Worm (Caenorhabditis elegans) whole organism, L4 larva: ENCODE results near the gene lin-13.

Source experiments
- F10B5.3 ChIP-seq: sonication (generic microtip); optimal IDR thresholded peaks from 2 replicates; lab custom pipeline; 2016; ENCODE audit warnings: mild to moderate bottlenecking, missing genetic modification characterization, missing compliant biosample characterization
- F26F4.8 ChIP-seq: fragments of 200-800 bp; sonication (Bioruptor generic); conservative IDR thresholded peaks from 2 replicates; pipeline ENCODE4 v1.3.6; 2022; ENCODE audit warnings: missing genetic modification characterization, missing compliant biosample characterization
- F37D6.2 ChIP-seq: sonication (generic microtip); optimal IDR thresholded peaks from 2 replicates; lab custom pipeline; 2016; ENCODE audit warnings: mild to moderate bottlenecking, missing genetic modification characterization, missing compliant biosample characterization
- R02D3.7 ChIP-seq: fragments of 150-350 bp; sonication (generic microtip); optimal IDR thresholded peaks from 3 replicates; lab custom pipeline; 2014; ENCODE audit warnings: missing biosample characterization, missing genetic modification characterization
- T20F7.1 ChIP-seq: fragments of 200-800 bp; sonication (Bioruptor generic); optimal IDR thresholded peaks from 2 replicates; lab custom pipeline; 2018; ENCODE audit warnings: mild to moderate bottlenecking, missing genetic modification characterization, missing compliant biosample characterization
- Y105C5A.15 ChIP-seq: fragments of 200-800 bp; sonication (Bioruptor generic); IDR thresholded peaks from 2 replicates; pipeline ENCODE4 v1.3.6; 2022; ENCODE audit warnings: missing genetic modification characterization, missing compliant biosample characterization
- ZK546.5 ChIP-seq, 2 experiments: sonication (generic microtip); optimal IDR thresholded peaks; 2 replicates each; lab custom pipeline; 2017; ENCODE audit warnings: missing biosample characterization in 2 of 2, missing genetic modification characterization in 2 of 2
- arid-1 ChIP-seq: fragments of 200-800 bp; sonication (Bioruptor generic); conservative IDR thresholded peaks from 2 replicates; pipeline ENCODE4 v1.3.6; 2022; ENCODE audit warnings: missing genetic modification reagents, missing genetic modification characterization, missing compliant biosample characterization
- attf-4 ChIP-seq: sonication (generic microtip); optimal IDR thresholded peaks from 3 replicates; lab custom pipeline; 2017; ENCODE audit warnings: missing biosample characterization, missing genetic modification characterization
- ceh-44 ChIP-seq: fragments of 200-800 bp; sonication (Bioruptor generic); IDR thresholded peaks from 2 replicates; pipeline ENCODE4 v1.3.6; 2022; ENCODE audit warnings: missing genetic modification reagents, missing genetic modification characterization, missing compliant biosample characterization
- cey-2 ChIP-seq: sonication (generic microtip); optimal IDR thresholded peaks from 3 replicates; lab custom pipeline; 2017; ENCODE audit warnings: missing genetic modification characterization, mild to moderate bottlenecking, missing compliant biosample characterization, antibody characterized with exemption, borderline replicate concordance; ENCODE audit not compliant: insufficient read depth
- ctbp-1 ChIP-seq: fragments of 200-800 bp; sonication (Bioruptor generic); IDR thresholded peaks from 2 replicates; pipeline ENCODE4 v1.3.6; 2022; ENCODE audit warnings: missing genetic modification reagents, missing genetic modification characterization, missing compliant biosample characterization
- daf-8 ChIP-seq: fragments of 200-800 bp; sonication (Bioruptor generic); IDR thresholded peaks from 2 replicates; pipeline ENCODE4 v1.3.6; 2022; ENCODE audit warnings: missing genetic modification characterization, missing compliant biosample characterization
- dmd-6 ChIP-seq: fragments of 200-800 bp; sonication (Bioruptor generic); IDR thresholded peaks from 2 replicates; pipeline ENCODE4 v1.3.6; 2022; ENCODE audit warnings: missing genetic modification reagents, missing genetic modification characterization, missing compliant biosample characterization
- dve-1 ChIP-seq: sonication (generic microtip); optimal IDR thresholded peaks from 2 replicates; lab custom pipeline; 2017; ENCODE audit warnings: antibody characterized with exemption, mild to moderate bottlenecking, missing genetic modification characterization, missing compliant biosample characterization; ENCODE audit not compliant: insufficient read depth
- egl-43 ChIP-seq: fragments of 200-800 bp; sonication (Bioruptor generic); IDR thresholded peaks from 2 replicates; pipeline ENCODE4 v1.3.6; 2022; ENCODE audit warnings: missing genetic modification reagents, missing genetic modification characterization, missing compliant biosample characterization
- fkh-10 ChIP-seq: fragments of 150-350 bp; optimal IDR thresholded peaks from 2 replicates; lab custom pipeline; 2014; ENCODE audit warnings: missing biosample characterization, missing genetic modification reagents, missing genetic modification characterization
- hlh-11 ChIP-seq: fragments of 200-800 bp; sonication (Bioruptor generic); optimal IDR thresholded peaks from 2 replicates; lab custom pipeline; 2018; ENCODE audit warnings: mild to moderate bottlenecking, missing genetic modification characterization, missing compliant biosample characterization
- hlh-30 ChIP-seq: sonication (generic microtip); optimal IDR thresholded peaks from 2 replicates; lab custom pipeline; 2017; ENCODE audit warnings: antibody characterized with exemption, mild to moderate bottlenecking, missing genetic modification characterization, missing compliant biosample characterization; ENCODE audit not compliant: insufficient read depth
- hmg-1.1 ChIP-seq: fragments of 200-800 bp; sonication (Bioruptor generic); IDR thresholded peaks from 2 replicates; pipeline ENCODE4 v1.3.6; 2022; ENCODE audit warnings: missing genetic modification reagents, missing genetic modification characterization, missing compliant biosample characterization
- jun-1 ChIP-seq: fragments of 150-350 bp; optimal IDR thresholded peaks from 2 replicates; lab custom pipeline; 2014; ENCODE audit warnings: missing biosample characterization, missing genetic modification reagents, missing genetic modification characterization
- lin-13 ChIP-seq: fragments of 150-350 bp; optimal IDR thresholded peaks from 2 replicates; lab custom pipeline; 2014; ENCODE audit warnings: missing biosample characterization, missing genetic modification reagents, missing genetic modification characterization
- lin-38 ChIP-seq: fragments of 200-800 bp; sonication (Bioruptor generic); IDR thresholded peaks from 2 replicates; pipeline ENCODE4 v1.3.6; 2022; ENCODE audit warnings: missing genetic modification reagents, missing genetic modification characterization, missing compliant biosample characterization
- lsy-2 ChIP-seq, 2 experiments: fragments of 150-350 bp in 1 of 2; sonication (generic microtip) in 1 of 2; optimal IDR thresholded peaks; 2 replicates each; lab custom pipeline; 2014 to 2017; ENCODE audit warnings: missing biosample characterization in 2 of 2, missing genetic modification characterization in 2 of 2
- madf-5 ChIP-seq, 2 experiments: fragments of 200-800 bp; sonication (Bioruptor generic); IDR thresholded peaks; 2 replicates each; pipeline ENCODE4 v1.3.6; 2022; ENCODE audit warnings: missing compliant biosample characterization in 2 of 2, missing genetic modification characterization in 2 of 2
- mdl-1 ChIP-seq, 2 experiments: fragments of 150-350 bp in 1 of 2; sonication (generic microtip) in 1 of 2; optimal IDR thresholded peaks; 2 replicates each; lab custom pipeline; 2014 to 2017; ENCODE audit warnings: missing biosample characterization in 2 of 2, missing genetic modification characterization in 2 of 2
- mdt-29 ChIP-seq: fragments of 200-800 bp; sonication (Bioruptor generic); IDR thresholded peaks from 2 replicates; pipeline ENCODE4 v1.3.6; 2022; ENCODE audit warnings: missing genetic modification reagents, missing genetic modification characterization, missing compliant biosample characterization
- mxl-2 ChIP-seq: fragments of 200-800 bp; sonication (Bioruptor generic); conservative IDR thresholded peaks from 2 replicates; pipeline ENCODE4 v1.3.6; 2022; ENCODE audit warnings: missing genetic modification reagents, missing genetic modification characterization, missing compliant biosample characterization
- mxl-3 ChIP-seq: fragments of 200-800 bp; sonication (Bioruptor generic); optimal IDR thresholded peaks from 2 replicates; lab custom pipeline; 2018; ENCODE audit warnings: mild to moderate bottlenecking, missing genetic modification characterization, missing compliant biosample characterization
- nhr-102 ChIP-seq: sonication (generic microtip); optimal IDR thresholded peaks from 2 replicates; lab custom pipeline; 2016; ENCODE audit warnings: mild to moderate bottlenecking, missing genetic modification characterization, moderate library complexity, missing compliant biosample characterization
- nhr-11 ChIP-seq: fragments of 150-350 bp; optimal IDR thresholded peaks from 2 replicates; lab custom pipeline; 2014; ENCODE audit warnings: missing biosample characterization, missing genetic modification characterization
- nhr-41 ChIP-seq: fragments of 200-800 bp; sonication (Bioruptor generic); IDR thresholded peaks from 2 replicates; pipeline ENCODE4 v1.3.6; 2022; ENCODE audit warnings: missing genetic modification reagents, missing genetic modification characterization, missing compliant biosample characterization
- nhr-42 ChIP-seq: fragments of 200-800 bp; sonication (Bioruptor generic); IDR thresholded peaks from 2 replicates; pipeline ENCODE4 v1.3.6; 2022; ENCODE audit warnings: missing genetic modification characterization, missing compliant biosample characterization
- nhr-76 ChIP-seq: fragments of 150-350 bp; optimal IDR thresholded peaks from 2 replicates; lab custom pipeline; 2014; ENCODE audit warnings: missing biosample characterization, missing genetic modification characterization
- pha-4 ChIP-seq, 2 experiments: fragments of 150-350 bp in 1 of 2; fragments of 200-800 bp in 1 of 2; sonication (Bioruptor generic) in 1 of 2; IDR thresholded peaks in 1 of 2; optimal IDR thresholded peaks in 1 of 2; 2 replicates each; pipeline versions ENCODE4 v1.3.6 to Lab custom; 2014 to 2022; ENCODE audit warnings: missing genetic modification characterization in 2 of 2, missing genetic modification reagents in 2 of 2, missing biosample characterization in 1 of 2, missing compliant biosample characterization in 1 of 2
- php-3 ChIP-seq: fragments of 200-800 bp; sonication (Bioruptor generic); IDR thresholded peaks from 2 replicates; pipeline ENCODE4 v1.3.6; 2022; ENCODE audit warnings: missing genetic modification reagents, missing genetic modification characterization, missing compliant biosample characterization
- pqm-1 ChIP-seq: sonication (generic microtip); optimal IDR thresholded peaks from 2 replicates; lab custom pipeline; 2017; ENCODE audit warnings: missing biosample characterization, missing genetic modification characterization
- tra-1 ChIP-seq: fragments of 200-800 bp; sonication (Bioruptor generic); IDR thresholded peaks from 2 replicates; pipeline ENCODE4 v1.3.6; 2022; ENCODE audit warnings: missing genetic modification reagents, missing genetic modification characterization, missing compliant biosample characterization
- unc-62 ChIP-seq, 3 experiments: fragments of 150-350 bp in 1 of 3; sonication (generic microtip); optimal IDR thresholded peaks in 2 of 3; peaks in 1 of 3; 1 replicate in 1 of 3; 2 replicates in 2 of 3; lab custom pipeline; 2014 to 2017; ENCODE audit warnings: missing biosample characterization in 3 of 3, missing genetic modification characterization in 3 of 3, missing genetic modification reagents in 3 of 3, missing genotype in 1 of 3
- zfp-3 ChIP-seq: fragments of 200-800 bp; sonication (Bioruptor generic); conservative IDR thresholded peaks from 2 replicates; pipeline ENCODE4 v1.3.6; 2022; ENCODE audit warnings: missing genetic modification reagents, missing genetic modification characterization, missing compliant biosample characterization
- zip-2 ChIP-seq: fragments of 150-350 bp; optimal IDR thresholded peaks from 2 replicates; lab custom pipeline; 2014; ENCODE audit warnings: missing biosample characterization, missing genetic modification characterization
- ztf-7 ChIP-seq: fragments of 150-350 bp; optimal IDR thresholded peaks from 2 replicates; lab custom pipeline; 2014; ENCODE audit warnings: missing biosample characterization, missing genetic modification characterization

Gene lin-13

DNA sequence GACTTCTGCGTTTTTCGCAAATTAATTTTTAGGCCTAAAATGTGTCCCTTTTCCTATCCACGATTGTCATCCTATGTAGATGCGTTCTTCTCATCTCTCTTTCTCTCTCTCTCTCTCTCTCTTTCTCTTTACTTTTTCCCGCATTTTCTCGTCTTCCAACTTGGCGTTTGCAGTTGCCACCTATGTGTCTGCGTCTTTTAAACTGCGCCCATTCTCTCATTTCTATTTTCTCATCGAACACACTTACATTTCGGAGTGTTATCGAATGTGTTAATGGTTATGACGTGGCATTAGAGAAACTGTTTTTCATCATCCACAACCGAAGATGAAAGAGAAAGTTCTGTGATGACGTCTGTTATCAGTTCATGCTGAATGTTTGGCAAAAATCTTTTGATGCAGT, 19.2 kb upstream of the lin-13 start (continued):
- TF ChIP-seq nhr-41 (GFP tag; lab: Robert Waterston, UW): no peak
- TF ChIP-seq ztf-7 (tag; lab: Kevin White, UChicago): no peak
- TF ChIP-seq lin-13 (GFP tag; lab: Kevin White, UChicago): peak; percentile 48
- TF ChIP-seq tra-1 (GFP tag; lab: Robert Waterston, UW): peak; percentile 70
- no peak for TF ChIP-seq mxl-2 (GFP tag; lab: Robert Waterston, UW)
- TF ChIP-seq T20F7.1 (GFP tag; lab: Kevin White, UChicago): peak; percentile 73
- TF ChIP-seq mdl-1 (tag; optimal IDR thresholded peaks at IDR 0.05; lab: Kevin White, UChicago): peak in 1 of 2 experiments; percentile 25
- peak; percentile 90 for TF ChIP-seq dve-1 (tag; lab: Kevin White, UChicago)
- peak; percentile 43 for TF ChIP-seq nhr-102
- peak; percentile 70; the same call in 1 of the 2 replicates for TF ChIP-seq nhr-42 (GFP tag; lab: Robert Waterston, UW)
- peak; percentile 19 to 83 for TF ChIP-seq lsy-2 (tag; optimal IDR thresholded peaks at IDR 0.05; lab: Kevin White, UChicago)
- peak; percentile 56 for TF ChIP-seq hmg-1.1 (GFP tag; lab: Robert Waterston, UW)
- TF ChIP-seq, all 104 proteins: peak for 29

DNA sequence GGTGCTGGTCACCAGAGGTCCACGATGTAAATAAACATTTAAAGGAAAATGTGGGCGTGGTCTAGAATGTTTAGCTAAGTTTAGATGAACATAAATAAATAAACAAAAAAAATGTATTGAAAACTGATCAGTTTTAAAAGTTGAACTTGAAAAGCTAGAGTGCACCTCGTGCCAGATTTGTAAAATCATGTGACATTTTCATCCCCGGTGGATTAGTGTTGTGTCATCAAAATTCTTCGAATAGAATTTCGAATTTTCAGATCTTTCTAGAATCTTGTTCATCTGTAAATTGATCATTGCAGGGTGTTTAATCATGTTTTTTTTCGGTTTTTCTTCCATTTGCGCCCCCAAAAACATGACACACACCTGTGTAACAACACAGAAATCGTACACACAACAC, 17.2 kb upstream of the lin-13 start:
- TF ChIP-seq zfp-3 (no peak), nhr-11 (tag; lab: Kevin White, UChicago) (peak; percentile 6), unc-62 (GFP tag; optimal IDR thresholded peaks at IDR 0.05 in 1 of 2; lab: Kevin White, UChicago) (no peak), unc-62 (tag; optimal IDR thresholded peaks at IDR 0.05; lab: Kevin White, UChicago) (no peak)

ce11 chrIII:7725483-7726250, 16.4 kb upstream of the lin-13 start:
- TF ChIP-seq lsy-2 (tag; optimal IDR thresholded peaks at IDR 0.05; lab: Kevin White, UChicago) (peak; percentile 27 to 43), daf-8 (GFP tag; lab: Robert Waterston, UW) (no peak), jun-1 (tag; lab: Kevin White, UChicago) (no peak), arid-1 (no peak), hlh-30 (tag; lab: Kevin White, UChicago) (no peak), F26F4.8 (GFP tag; lab: Robert Waterston, UW) (no peak), lin-38 (GFP tag; lab: Robert Waterston, UW) (no peak), hlh-11 (tag; lab: Kevin White, UChicago) (peak; percentile 17), zfp-3 (no peak), Y105C5A.15 (GFP tag; lab: Robert Waterston, UW) (no peak), ceh-44 (GFP tag; lab: Robert Waterston, UW) (no peak), dmd-6 (GFP tag; lab: Robert Waterston, UW) (peak; percentile 22; the same call in 1 of the 2 replicates), F37D6.2 (peak; percentile 13), mdt-29 (GFP tag; lab: Robert Waterston, UW) (no peak), nhr-41 (GFP tag; lab: Robert Waterston, UW) (no peak), zip-2 (tag; lab: Kevin White, UChicago) (no peak), unc-62 (GFP tag; optimal IDR thresholded peaks at IDR 0.05 in 1 of 2; lab: Kevin White, UChicago) (peak in 1 of 2 experiments; percentile 92), unc-62 (tag; optimal IDR thresholded peaks at IDR 0.05; lab: Kevin White, UChicago) (no peak), F10B5.3 (tag; lab: Kevin White, UChicago) (no peak), R02D3.7 (tag; lab: Kevin White, UChicago) (no peak), ZK546.5 (tag; optimal IDR thresholded peaks at IDR 0.05; lab: Kevin White, UChicago) (no peak), pha-4 (GFP tag; IDR thresholded peaks at IDR 0.05; lab: Robert Waterston, UW) (no peak), pha-4 (tag; optimal IDR thresholded peaks at IDR 0.05; lab: Kevin White, UChicago) (no peak), ctbp-1 (GFP tag; lab: Robert Waterston, UW) (0 out of 2 replicates have a peak, but pooled peaks have one; percentile 34), nhr-76 (tag; lab: Kevin White, UChicago) (no peak), mdl-1 (tag; optimal IDR thresholded peaks at IDR 0.05; lab: Kevin White, UChicago) (peak in 1 of 2 experiments; percentile 16), madf-5 (GFP tag; IDR thresholded peaks at IDR 0.05; lab: Robert Waterston, UW) (no peak), cey-2 (tag; lab: Kevin White, UChicago) (no peak), egl-43 (peak; percentile 56; the same call in 1 of the 2 replicates), mxl-3 (GFP tag; lab: Kevin White, UChicago) (no peak), pqm-1 (tag; lab: Kevin White, UChicago) (no peak), php-3 (GFP tag; lab: Robert Waterston, UW) (no peak), mxl-2 (GFP tag; lab: Robert Waterston, UW) (no peak), attf-4 (tag; lab: Kevin White, UChicago) (no peak), lin-13 (GFP tag; lab: Kevin White, UChicago) (no peak), fkh-10 (peak; percentile 23)
